Worm (Caenorhabditis elegans) whole organism, L3 larva: Measurements from ENCODE around the gene zen-4.

Experiments
- ceh-82 ChIP-seq: fragments of 150-350 bp; optimal IDR thresholded peaks from 2 replicates; lab custom pipeline; 2014; ENCODE audit warnings: missing biosample characterization, missing genetic modification characterization
- elt-1 ChIP-seq: fragments of 150-350 bp; optimal IDR thresholded peaks from 2 replicates; lab custom pipeline; 2014; ENCODE audit warnings: missing biosample characterization, missing genetic modification characterization
- elt-3 ChIP-seq, 3 experiments: fragments of 150-350 bp in 1 of 3; sonication (generic microtip) in 2 of 3; optimal IDR thresholded peaks; 2 replicates in 2 of 3; 4 replicates in 1 of 3; lab custom pipeline; 2014 to 2017; ENCODE audit warnings: missing biosample characterization in 3 of 3, missing genetic modification characterization in 3 of 3
- jun-1 ChIP-seq: fragments of 150-350 bp; optimal IDR thresholded peaks from 2 replicates; lab custom pipeline; 2014; ENCODE audit warnings: missing biosample characterization, missing genetic modification reagents, missing genetic modification characterization
- lin-39 ChIP-seq: fragments of 150-350 bp; optimal IDR thresholded peaks from 2 replicates; lab custom pipeline; 2018; ENCODE audit warnings: missing biosample characterization, missing genetic modification reagents, missing genetic modification characterization
- nhr-11 ChIP-seq: fragments of 150-350 bp; optimal IDR thresholded peaks from 2 replicates; lab custom pipeline; 2014; ENCODE audit warnings: missing biosample characterization, missing genetic modification characterization
- nhr-237 ChIP-seq: fragments of 150-350 bp; optimal IDR thresholded peaks from 2 replicates; lab custom pipeline; 2014; ENCODE audit warnings: missing biosample characterization, missing genetic modification characterization
- nhr-28 ChIP-seq: fragments of 150-350 bp; optimal IDR thresholded peaks from 2 replicates; lab custom pipeline; 2014; ENCODE audit warnings: missing biosample characterization, missing genetic modification characterization
- pqm-1 ChIP-seq: fragments of 150-350 bp; optimal IDR thresholded peaks from 2 replicates; lab custom pipeline; 2017; ENCODE audit warnings: missing biosample characterization, missing genetic modification characterization, inconsistent platforms
- skn-1 ChIP-seq: fragments of 150-350 bp; optimal IDR thresholded peaks from 2 replicates; lab custom pipeline; 2014; ENCODE audit warnings: missing biosample characterization, missing genetic modification characterization
- zag-1 ChIP-seq: fragments of 150-350 bp; optimal IDR thresholded peaks from 2 replicates; lab custom pipeline; 2014; ENCODE audit warnings: missing biosample characterization, missing genetic modification characterization

DNA sequence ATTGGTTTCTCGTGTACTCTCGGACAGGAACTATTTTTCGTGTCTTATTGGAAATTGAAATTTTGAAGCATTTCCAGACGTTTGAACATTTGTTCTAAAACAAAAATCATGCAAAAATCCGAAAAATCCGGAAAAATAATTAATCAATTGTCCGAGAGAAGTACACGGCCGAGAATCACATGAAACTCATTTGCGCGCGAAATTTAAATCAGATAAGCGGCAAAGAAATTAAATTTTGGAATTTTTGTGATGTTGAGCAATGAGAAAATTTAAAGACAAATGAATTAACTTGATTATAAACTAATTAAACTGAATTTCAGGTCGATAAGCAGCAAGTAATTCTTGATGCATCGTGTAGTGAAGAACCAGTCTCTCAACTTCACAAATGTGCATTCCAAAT, 9.3 kb upstream of the zen-4 start:
- TF ChIP-seq ceh-82 (tag; lab: Kevin White, UChicago) (no peak), skn-1 (tag; lab: Kevin White, UChicago) (no peak), nhr-28 (no peak), nhr-237 (tag; lab: Kevin White, UChicago) (no peak), lin-39 (tag; lab: Kevin White, UChicago) (no peak), zag-1 (tag; lab: Kevin White, UChicago) (no peak), elt-3 (tag; optimal IDR thresholded peaks at IDR 0.05; lab: Kevin White, UChicago) (no peak), elt-1 (tag; lab: Kevin White, UChicago) (no peak), nhr-11 (no peak), jun-1 (tag; lab: Kevin White, UChicago) (no peak), pqm-1 (tag; lab: Kevin White, UChicago) (no peak)
